Fruit fly (Drosophila melanogaster) whole organism, prepupa: ENCODE results near the gene CG12885.

ENCODE experiments used
- Eip78C ChIP-seq: fragments of 200-800 bp; sonication (Bioruptor generic); peaks from one replicate; lab custom pipeline; 2016; ENCODE audit warnings: missing biosample characterization, missing genetic modification characterization
- Hr39 ChIP-seq: fragments of 200-800 bp; sonication (Bioruptor generic); optimal IDR thresholded peaks from 2 replicates; lab custom pipeline; 2016; ENCODE audit warnings: missing biosample characterization, missing genetic modification characterization
- fkh ChIP-seq: fragments of 200-800 bp; sonication (Bioruptor generic); optimal IDR thresholded peaks from 3 replicates; lab custom pipeline; 2017; ENCODE audit warnings: missing biosample characterization, mild to moderate bottlenecking, missing genetic modification characterization, moderate library complexity

DNA sequence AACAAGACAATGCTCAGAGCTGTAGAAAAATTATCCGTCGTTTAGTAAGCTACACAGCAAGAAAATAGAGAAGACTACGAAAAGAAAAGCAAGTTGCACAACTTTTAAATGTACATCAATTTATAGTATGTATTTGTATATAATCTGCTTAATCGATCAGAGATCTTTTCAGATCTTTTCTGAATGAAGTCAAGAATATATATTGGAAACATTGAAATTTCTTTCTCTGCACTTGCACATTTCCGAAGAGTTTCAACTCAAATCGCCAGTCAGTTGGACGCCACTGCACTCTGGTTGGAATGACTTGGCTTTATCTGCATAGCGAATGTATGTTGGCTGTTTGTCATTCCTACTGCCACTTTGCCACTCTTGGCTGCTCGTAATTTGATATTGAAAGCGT, 33.3 kb downstream of the CG12885 start:
- TF ChIP-seq fkh (GFP tag; lab: Kevin White, UChicago) (no peak), Eip78C (GFP tag; lab: Kevin White, UChicago) (peak; percentile 97), Hr39 (peak; percentile 84)
